Worm (Caenorhabditis elegans) whole organism, L2 larva: ENCODE data around the gene ZC204.13.
"Not testable (repeated sequence)": the region's sequence is repeated elsewhere in the genome, so short reads cannot be mapped to it uniquely, and the experiment has no call there.

Experiments
- F13H6.1 ChIP-seq: sonication (generic microtip); optimal IDR thresholded peaks from 2 replicates; lab custom pipeline; 2016; ENCODE audit warnings: missing genetic modification characterization, missing compliant biosample characterization
- R02D3.7 ChIP-seq: fragments of 150-350 bp; optimal IDR thresholded peaks from 2 replicates; lab custom pipeline; 2014; ENCODE audit warnings: missing biosample characterization, missing genetic modification characterization
- Y55F3AM.14 ChIP-seq: fragments of 200-800 bp; sonication (Bioruptor generic); optimal IDR thresholded peaks from 2 replicates; lab custom pipeline; 2018; ENCODE audit warnings: mild to moderate bottlenecking, missing genetic modification characterization, missing compliant biosample characterization
- ZK546.5 ChIP-seq: sonication (generic microtip); optimal IDR thresholded peaks from 2 replicates; lab custom pipeline; 2017; ENCODE audit warnings: missing biosample characterization, missing genetic modification characterization
- alr-1 ChIP-seq: fragments of 150-350 bp; optimal IDR thresholded peaks from 2 replicates; lab custom pipeline; 2014; ENCODE audit warnings: missing biosample characterization, missing genetic modification characterization
- aly-2 ChIP-seq: fragments of 150-350 bp; optimal IDR thresholded peaks from 2 replicates; lab custom pipeline; 2014; ENCODE audit warnings: missing biosample characterization, missing genetic modification characterization
- ama-1 ChIP-seq: fragments of 150-350 bp; optimal IDR thresholded peaks from 2 replicates; lab custom pipeline; 2018; ENCODE audit warnings: inconsistent platforms
- blmp-1 ChIP-seq: sonication (generic microtip); optimal IDR thresholded peaks from 2 replicates; lab custom pipeline; 2017; ENCODE audit warnings: missing genetic modification characterization, mild to moderate bottlenecking, missing compliant biosample characterization, antibody characterized with exemption, moderate library complexity; ENCODE audit not compliant: insufficient read depth
- ceh-16 ChIP-seq: fragments of 150-350 bp; optimal IDR thresholded peaks from 2 replicates; lab custom pipeline; 2014; ENCODE audit warnings: missing biosample characterization, missing genetic modification characterization
- crh-2 ChIP-seq: sonication (generic microtip); optimal IDR thresholded peaks from 2 replicates; lab custom pipeline; 2017; ENCODE audit warnings: missing biosample characterization, missing genetic modification characterization
- dmd-4 ChIP-seq: sonication (generic microtip); optimal IDR thresholded peaks from 2 replicates; lab custom pipeline; 2017; ENCODE audit warnings: missing biosample characterization, missing genetic modification characterization
- egl-27 ChIP-seq: sonication (generic microtip); optimal IDR thresholded peaks from 3 replicates; lab custom pipeline; 2017; ENCODE audit warnings: missing biosample characterization, missing genetic modification reagents, missing genetic modification characterization
- gmeb-1 ChIP-seq: fragments of 150-350 bp; optimal IDR thresholded peaks from 2 replicates; lab custom pipeline; 2014; ENCODE audit warnings: missing biosample characterization, missing genetic modification characterization
- lin-13 ChIP-seq: fragments of 150-350 bp; optimal IDR thresholded peaks from 2 replicates; lab custom pipeline; 2014; ENCODE audit warnings: missing biosample characterization, missing genetic modification reagents, missing genetic modification characterization
- lin-39 ChIP-seq: fragments of 150-350 bp; optimal IDR thresholded peaks from 2 replicates; lab custom pipeline; 2014; ENCODE audit warnings: missing biosample characterization, missing genetic modification reagents, missing genetic modification characterization
- lsy-2 ChIP-seq, 2 experiments: fragments of 150-350 bp in 1 of 2; sonication (generic microtip) in 1 of 2; optimal IDR thresholded peaks; 2 replicates each; lab custom pipeline; 2014 to 2017; ENCODE audit warnings: missing biosample characterization in 2 of 2, missing genetic modification characterization in 2 of 2
- mab-5 ChIP-seq: fragments of 150-350 bp; optimal IDR thresholded peaks from 2 replicates; lab custom pipeline; 2014; ENCODE audit warnings: missing biosample characterization, missing genetic modification characterization
- mbf-1 ChIP-seq: sonication (generic microtip); optimal IDR thresholded peaks from 2 replicates; lab custom pipeline; 2017; ENCODE audit warnings: missing biosample characterization, missing genetic modification characterization
- mdl-1 ChIP-seq, 2 experiments: fragments of 150-350 bp in 1 of 2; sonication (generic microtip) in 1 of 2; optimal IDR thresholded peaks; 2 replicates each; lab custom pipeline; 2017; ENCODE audit warnings: missing biosample characterization in 2 of 2, missing genetic modification characterization in 2 of 2
- nhr-10 ChIP-seq: sonication (generic microtip); optimal IDR thresholded peaks from 2 replicates; lab custom pipeline; 2017; ENCODE audit warnings: missing biosample characterization, missing genetic modification characterization
- nhr-11 ChIP-seq: fragments of 150-350 bp; optimal IDR thresholded peaks from 2 replicates; lab custom pipeline; 2014; ENCODE audit warnings: missing biosample characterization, missing genetic modification characterization
- nhr-12 ChIP-seq: fragments of 150-350 bp; optimal IDR thresholded peaks from 2 replicates; lab custom pipeline; 2014; ENCODE audit warnings: missing biosample characterization, missing genetic modification characterization
- nhr-23 ChIP-seq: fragments of 150-350 bp; optimal IDR thresholded peaks from 2 replicates; lab custom pipeline; 2014; ENCODE audit warnings: missing biosample characterization, missing genetic modification reagents, missing genetic modification characterization
- nhr-25 ChIP-seq: fragments of 150-350 bp; sonication (generic microtip); optimal IDR thresholded peaks from 3 replicates; lab custom pipeline; 2014; ENCODE audit warnings: missing biosample characterization, missing genetic modification characterization
- nhr-6 ChIP-seq: fragments of 150-350 bp; optimal IDR thresholded peaks from 2 replicates; lab custom pipeline; 2014; ENCODE audit warnings: missing biosample characterization, missing genetic modification characterization
- nhr-77 ChIP-seq: fragments of 150-350 bp; optimal IDR thresholded peaks from 2 replicates; lab custom pipeline; 2014; ENCODE audit warnings: missing biosample characterization, missing genetic modification characterization
- sem-4 ChIP-seq: fragments of 150-350 bp; optimal IDR thresholded peaks from 2 replicates; lab custom pipeline; 2014; ENCODE audit warnings: missing biosample characterization, missing genetic modification reagents, missing genetic modification characterization
- skn-1 ChIP-seq: sonication (generic microtip); optimal IDR thresholded peaks from 2 replicates; lab custom pipeline; 2017; ENCODE audit warnings: missing biosample characterization, missing genetic modification characterization
- unc-39 ChIP-seq: fragments of 150-350 bp; optimal IDR thresholded peaks from 2 replicates; lab custom pipeline; 2014; ENCODE audit warnings: missing biosample characterization, missing genetic modification characterization
- unc-55 ChIP-seq: fragments of 150-350 bp; sonication (generic microtip); optimal IDR thresholded peaks from 3 replicates; lab custom pipeline; 2014; ENCODE audit warnings: missing biosample characterization, missing genetic modification reagents, missing genetic modification characterization
- unc-62 ChIP-seq: fragments of 150-350 bp; optimal IDR thresholded peaks from 2 replicates; lab custom pipeline; 2014; ENCODE audit warnings: missing biosample characterization, missing genetic modification reagents, missing genetic modification characterization
- zag-1 ChIP-seq: fragments of 150-350 bp; optimal IDR thresholded peaks from 2 replicates; lab custom pipeline; 2014; ENCODE audit warnings: missing biosample characterization, missing genetic modification characterization
- ztf-1 ChIP-seq: fragments of 200-800 bp; sonication (Bioruptor generic); conservative IDR thresholded peaks from 2 replicates; pipeline ENCODE4 v1.3.6; 2022; ENCODE audit warnings: missing genetic modification characterization, missing compliant biosample characterization
- ztf-11 ChIP-seq: sonication (generic microtip); optimal IDR thresholded peaks from 2 replicates; lab custom pipeline; 2017; ENCODE audit warnings: missing biosample characterization, missing genetic modification characterization

Gene ZC204.13

ce11 chrII:1660888-1661287 lies at the start of gene ZC204.13:
Gene ZC204.13, minus strand, starts transcription at chrII:1660988.
- TF ChIP-seq nhr-77, mbf-1, nhr-10 (tag; lab: Kevin White, UChicago): not testable (repeated sequence)

ce11 chrII:1709959-1710358 lies 49.2 kb upstream of the ZC204.13 start, which contains the start of gene fbxa-184:
Gene fbxa-184, plus strand, starts transcription at chrII:1710259.
- no peak for TF ChIP-seq lin-13 (GFP tag; lab: Kevin White, UChicago)
- TF ChIP-seq unc-39 (tag; lab: Kevin White, UChicago): no peak
- no peak for TF ChIP-seq sem-4 (tag; lab: Kevin White, UChicago)
- TF ChIP-seq nhr-11: no peak
- TF ChIP-seq crh-2: no peak
- TF ChIP-seq nhr-25 (tag; lab: Kevin White, UChicago): no peak
- no peak for TF ChIP-seq ztf-1 (GFP tag; lab: Robert Waterston, UW)
- no peak for TF ChIP-seq ama-1 (lab: Kevin White, UChicago)
- no peak for TF ChIP-seq zag-1 (tag; lab: Kevin White, UChicago)
- TF ChIP-seq nhr-12: no peak
- no peak for TF ChIP-seq Y55F3AM.14 (GFP tag; lab: Kevin White, UChicago)
- no peak for TF ChIP-seq dmd-4
- TF ChIP-seq nhr-6 (tag; lab: Kevin White, UChicago): no peak
- no peak for TF ChIP-seq lin-39
- TF ChIP-seq aly-2 (tag; lab: Kevin White, UChicago): no peak
- no peak for TF ChIP-seq R02D3.7 (tag; lab: Kevin White, UChicago)

- TF ChIP-seq lin-39 (no peak), Y55F3AM.14 (GFP tag; lab: Kevin White, UChicago) (no peak), aly-2 (tag; lab: Kevin White, UChicago) (no peak), ZK546.5 (no peak), unc-39 (tag; lab: Kevin White, UChicago) (no peak), ama-1 (lab: Kevin White, UChicago) (no peak), blmp-1 (no peak), lsy-2 (tag; optimal IDR thresholded peaks at IDR 0.05; lab: Kevin White, UChicago) (no peak), mab-5 (tag; lab: Kevin White, UChicago) (no peak), mbf-1 (tag; lab: Kevin White, UChicago) (no peak), lin-13 (GFP tag; lab: Kevin White, UChicago) (no peak), gmeb-1 (tag; lab: Kevin White, UChicago) (no peak), nhr-23 (tag; lab: Kevin White, UChicago) (no peak), ceh-16 (tag; lab: Kevin White, UChicago) (no peak)
Observed at ce11 chrII:1706385-1706784, 45.6 kb upstream of the ZC204.13 start, which contains the start of gene sdz-18. Gene sdz-18, minus strand, starts transcription at chrII:1706485.

- TF ChIP-seq ama-1 (lab: Kevin White, UChicago) (no peak), lin-39 (no peak), crh-2 (no peak), unc-55 (GFP tag; lab: Kevin White, UChicago) (no peak), unc-39 (tag; lab: Kevin White, UChicago) (no peak), dmd-4 (no peak), zag-1 (tag; lab: Kevin White, UChicago) (no peak), sem-4 (tag; lab: Kevin White, UChicago) (no peak), nhr-77 (tag; lab: Kevin White, UChicago) (no peak), ztf-11 (tag; lab: Kevin White, UChicago) (no peak), unc-62 (GFP tag; lab: Kevin White, UChicago) (no peak), F13H6.1 (tag; lab: Kevin White, UChicago) (no peak)
- TF ChIP-seq, all 48 proteins: peak for 0
Observed at ce11 chrII:1703363-1703762, 42.6 kb upstream of the ZC204.13 start, which contains the start of gene fbxb-47. Gene fbxb-47, minus strand, starts transcription at chrII:1703463.

- TF ChIP-seq blmp-1: no peak
- TF ChIP-seq egl-27: no peak
- TF ChIP-seq mab-5 (tag; lab: Kevin White, UChicago): no peak
- no peak for TF ChIP-seq ceh-16 (tag; lab: Kevin White, UChicago)
- no peak for TF ChIP-seq nhr-11
- TF ChIP-seq nhr-77 (tag; lab: Kevin White, UChicago): no peak
- no peak for TF ChIP-seq skn-1 (tag; lab: Kevin White, UChicago)
- no peak for TF ChIP-seq nhr-25 (tag; lab: Kevin White, UChicago)
- no peak for TF ChIP-seq nhr-10 (tag; lab: Kevin White, UChicago)
- no peak for TF ChIP-seq mdl-1 (tag; optimal IDR thresholded peaks at IDR 0.05; lab: Kevin White, UChicago)
- no peak for TF ChIP-seq alr-1 (tag; lab: Kevin White, UChicago)
Observed at ce11 chrII:1695861-1696260, 35.1 kb upstream of the ZC204.13 start, which contains the start of gene F58E1.13. Gene F58E1.13, minus strand, starts transcription at chrII:1695872.
